Fruit fly (Drosophila melanogaster) whole organism, pupa: ENCODE measurements around the gene CG11882.

Experiments used
- D1 ChIP-seq: fragments of 200-800 bp; sonication (Bioruptor generic); optimal IDR thresholded peaks from 2 replicates; lab custom pipeline; 2018; ENCODE audit warnings: missing biosample characterization, mild to moderate bottlenecking, missing genetic modification characterization, moderate library complexity
- Pif1A ChIP-seq: fragments of 200-800 bp; sonication (Bioruptor generic); optimal IDR thresholded peaks from 3 replicates; lab custom pipeline; 2016; ENCODE audit warnings: missing biosample characterization, missing genetic modification characterization

- TF ChIP-seq D1 (no peak), Pif1A (GFP tag; lab: Kevin White, UChicago) (no peak)
Measured at dm6 chr3R:29146710-29147109, 1.3 kb downstream of the CG11882 start, which contains the start of gene CG14511.
